Fruit fly (Drosophila melanogaster) whole organism, embryonic: Measurements from ENCODE around the gene CG18557.

Source experiments
- B-H2 ChIP-seq: fragments of 200-800 bp; sonication (Bioruptor generic); optimal IDR thresholded peaks from 2 replicates; lab custom pipeline; 2018; ENCODE audit warnings: missing biosample characterization, mild to moderate bottlenecking, missing genetic modification characterization
- Bgb ChIP-seq: fragments of 200-800 bp; sonication (Bioruptor generic); IDR thresholded peaks from 2 replicates; pipeline ENCODE4 v1.3.6; 2022; ENCODE audit warnings: missing biosample characterization, missing genetic modification characterization; ENCODE audit not compliant: partially characterized antibody
- CG10209 ChIP-seq: fragments of 200-800 bp; sonication (Bioruptor generic); optimal IDR thresholded peaks from 3 replicates; lab custom pipeline; 2017; ENCODE audit warnings: missing biosample characterization, mild to moderate bottlenecking, missing genetic modification characterization, missing genetic modification reagents
- CG10321 ChIP-seq: fragments of 200-800 bp; sonication (Bioruptor generic); IDR thresholded peaks from 2 replicates; pipeline ENCODE4 v1.3.6; 2022; ENCODE audit warnings: missing biosample characterization, missing genetic modification characterization
- CG12071 ChIP-seq: fragments of 200-800 bp; sonication (Bioruptor generic); optimal IDR thresholded peaks from 3 replicates; lab custom pipeline; 2018; ENCODE audit warnings: missing biosample characterization, mild to moderate bottlenecking, missing genetic modification characterization
- CG1233 ChIP-seq: fragments of 200-800 bp; sonication (Bioruptor generic); optimal IDR thresholded peaks from 4 replicates; lab custom pipeline; 2018; ENCODE audit warnings: missing biosample characterization, mild to moderate bottlenecking, missing genetic modification characterization
- CG13123 ChIP-seq: fragments of 200-800 bp; sonication (Bioruptor generic); optimal IDR thresholded peaks from 2 replicates; lab custom pipeline; 2016; ENCODE audit warnings: missing biosample characterization, missing genetic modification characterization
- CG13894 ChIP-seq: fragments of 200-800 bp; sonication (Bioruptor generic); optimal IDR thresholded peaks from 3 replicates; lab custom pipeline; 2018; ENCODE audit warnings: missing biosample characterization, mild to moderate bottlenecking, missing genetic modification characterization, moderate library complexity
- CG14014 ChIP-seq: fragments of 200-800 bp; sonication (Bioruptor generic); IDR thresholded peaks from 2 replicates; pipeline ENCODE4 v1.3.6; 2022; ENCODE audit warnings: missing biosample characterization, missing genetic modification characterization
- CG14667 ChIP-seq: fragments of 200-800 bp; sonication (Bioruptor generic); IDR thresholded peaks from 2 replicates; pipeline ENCODE4 v1.3.6; 2022; ENCODE audit warnings: missing biosample characterization, missing genetic modification characterization
- CG17912 ChIP-seq: fragments of 200-800 bp; sonication (Bioruptor generic); optimal IDR thresholded peaks from 2 replicates; lab custom pipeline; 2018; ENCODE audit warnings: missing biosample characterization, mild to moderate bottlenecking, missing genetic modification characterization
- CG18619 ChIP-seq: fragments of 200-800 bp; sonication (Bioruptor generic); optimal IDR thresholded peaks from 3 replicates; lab custom pipeline; 2017; ENCODE audit warnings: missing biosample characterization, mild to moderate bottlenecking, missing genetic modification characterization
- CG2199 ChIP-seq: fragments of 200-800 bp; sonication (Bioruptor generic); IDR thresholded peaks from 3 replicates; pipeline ENCODE4 v1.3.6; 2022; ENCODE audit warnings: missing biosample characterization, missing genetic modification characterization
- CG30403 ChIP-seq: fragments of 200-800 bp; sonication (Bioruptor generic); optimal IDR thresholded peaks from 3 replicates; lab custom pipeline; 2016; ENCODE audit warnings: missing biosample characterization, missing genetic modification characterization
- CG30431 ChIP-seq: fragments of 200-800 bp; sonication (Bioruptor generic); optimal IDR thresholded peaks from 2 replicates; lab custom pipeline; 2017; ENCODE audit warnings: missing biosample characterization, missing genetic modification characterization
- CG33557 ChIP-seq: fragments of 200-800 bp; sonication (Bioruptor generic); optimal IDR thresholded peaks from 2 replicates; lab custom pipeline; 2019; ENCODE audit warnings: missing biosample characterization, mild to moderate bottlenecking, missing genetic modification characterization, moderate library complexity
- CG34376 ChIP-seq: fragments of 200-800 bp; sonication (Bioruptor generic); optimal IDR thresholded peaks from 2 replicates; lab custom pipeline; 2018; ENCODE audit warnings: missing biosample characterization, mild to moderate bottlenecking, missing genetic modification characterization
- CG7839 ChIP-seq: fragments of 200-800 bp; sonication (Bioruptor generic); optimal IDR thresholded peaks from 3 replicates; lab custom pipeline; 2018; ENCODE audit warnings: missing biosample characterization, mild to moderate bottlenecking, missing genetic modification characterization, moderate library complexity
- CG7963 ChIP-seq: fragments of 200-800 bp; sonication (Bioruptor generic); IDR thresholded peaks from 3 replicates; pipeline ENCODE4 v1.3.6; 2022; ENCODE audit warnings: missing biosample characterization, missing genetic modification characterization; ENCODE audit not compliant: partially characterized antibody
- CG9437 ChIP-seq: fragments of 200-800 bp; sonication (Bioruptor generic); optimal IDR thresholded peaks from 2 replicates; lab custom pipeline; 2018; ENCODE audit warnings: missing biosample characterization, mild to moderate bottlenecking, missing genetic modification characterization
- D ChIP-seq, 2 experiments: fragments of 200-800 bp in 1 of 2; fragments of >200 bp in 1 of 2; sonication (Bioruptor generic) in 1 of 2; optimal IDR thresholded peaks; 2 replicates in 1 of 2; 3 replicates in 1 of 2; lab custom pipeline; 2017; ENCODE audit warnings: mild to moderate bottlenecking in 1 of 2, missing biosample characterization in 1 of 2, missing genetic modification characterization in 1 of 2, missing genetic modification reagents in 1 of 2
- D19A ChIP-seq: fragments of 200-800 bp; optimal IDR thresholded peaks from 3 replicates; lab custom pipeline; 2019; ENCODE audit warnings: missing biosample characterization, mild to moderate bottlenecking, missing genetic modification characterization, moderate library complexity
- Dbx ChIP-seq: fragments of 200-800 bp; sonication (Bioruptor generic); IDR thresholded peaks from 3 replicates; pipeline ENCODE4 v1.3.6; 2022; ENCODE audit warnings: missing biosample characterization, missing genetic modification characterization
- Fer1 ChIP-seq: fragments of 200-800 bp; sonication (Bioruptor generic); optimal IDR thresholded peaks from 2 replicates; lab custom pipeline; 2017; ENCODE audit warnings: missing biosample characterization, mild to moderate bottlenecking, missing genetic modification characterization
- Pdp1 ChIP-seq, 2 experiments: fragments of 200-800 bp; sonication (Bioruptor generic); optimal IDR thresholded peaks; 3 replicates each; lab custom pipeline; 2016; ENCODE audit warnings: missing biosample characterization in 2 of 2, missing genetic modification characterization in 2 of 2, mild to moderate bottlenecking in 1 of 2, moderate library complexity in 1 of 2
- Trl ChIP-seq, 3 experiments: fragments of >200 bp in 2 of 3; fragments of 200-800 bp in 1 of 3; sonication (Bioruptor generic) in 1 of 3; optimal IDR thresholded peaks; 2 replicates in 1 of 3; 3 replicates in 2 of 3; lab custom pipeline; 2016 to 2017; ENCODE audit warnings: missing biosample characterization in 1 of 3, missing genetic modification characterization in 1 of 3
- Vsx1 ChIP-seq: fragments of 200-800 bp; sonication (Bioruptor generic); optimal IDR thresholded peaks from 2 replicates; lab custom pipeline; 2017; ENCODE audit warnings: missing biosample characterization, mild to moderate bottlenecking, missing genetic modification characterization, missing genetic modification reagents
- Xbp1 ChIP-seq: fragments of 200-800 bp; sonication (Bioruptor generic); optimal IDR thresholded peaks from 3 replicates; lab custom pipeline; 2016; ENCODE audit warnings: missing biosample characterization, mild to moderate bottlenecking, missing genetic modification characterization
- bsh ChIP-seq, 2 experiments: fragments of 200-800 bp; sonication (Bioruptor generic); optimal IDR thresholded peaks; 2 replicates each; lab custom pipeline; 2017 to 2018; ENCODE audit warnings: mild to moderate bottlenecking in 2 of 2, missing biosample characterization in 2 of 2, missing genetic modification characterization in 2 of 2, moderate library complexity in 1 of 2
- ci ChIP-seq: fragments of 200-800 bp; sonication (Bioruptor generic); IDR thresholded peaks from 3 replicates; pipeline ENCODE4 v1.3.6; 2022; ENCODE audit warnings: missing biosample characterization, missing genetic modification characterization
- crol ChIP-seq: fragments of 200-800 bp; sonication (Bioruptor generic); IDR thresholded peaks from 2 replicates; pipeline ENCODE4 v1.3.6; 2022; ENCODE audit warnings: missing biosample characterization, missing genetic modification characterization
- da ChIP-seq: fragments of 200-800 bp; sonication (Bioruptor generic); optimal IDR thresholded peaks from 2 replicates; lab custom pipeline; 2016; ENCODE audit warnings: missing biosample characterization, missing genetic modification characterization
- dmrt99B ChIP-seq: fragments of 200-800 bp; sonication (Bioruptor generic); optimal IDR thresholded peaks from 2 replicates; lab custom pipeline; 2018; ENCODE audit warnings: missing biosample characterization, mild to moderate bottlenecking, missing genetic modification characterization, moderate library complexity
- exex ChIP-seq: fragments of 200-800 bp; sonication (Bioruptor generic); optimal IDR thresholded peaks from 4 replicates; lab custom pipeline; 2018; ENCODE audit warnings: missing biosample characterization, mild to moderate bottlenecking, missing genetic modification characterization, moderate library complexity
- gcm ChIP-seq: fragments of 200-800 bp; sonication (Bioruptor generic); optimal IDR thresholded peaks from 2 replicates; lab custom pipeline; 2019; ENCODE audit warnings: missing biosample characterization, mild to moderate bottlenecking, missing genetic modification characterization, moderate library complexity
- gem ChIP-seq: fragments of 200-800 bp; sonication (Bioruptor generic); optimal IDR thresholded peaks from 2 replicates; lab custom pipeline; 2019; ENCODE audit warnings: missing biosample characterization, mild to moderate bottlenecking, missing genetic modification characterization, moderate library complexity
- gro ChIP-seq: fragments of 200-800 bp; sonication (Bioruptor generic); optimal IDR thresholded peaks from 2 replicates; lab custom pipeline; 2016; ENCODE audit warnings: missing biosample characterization, missing genetic modification characterization
- nerfin-2 ChIP-seq: fragments of 200-800 bp; sonication (Bioruptor generic); IDR thresholded peaks from 2 replicates; pipeline ENCODE4 v1.3.6; 2022; ENCODE audit warnings: missing biosample characterization, missing genetic modification characterization; ENCODE audit not compliant: partially characterized antibody
- pan ChIP-seq, 4 experiments: fragments of >200 bp in 3 of 4; fragments of 200-800 bp in 1 of 4; sonication (Bioruptor generic) in 1 of 4; optimal IDR thresholded peaks in 3 of 4; IDR thresholded peaks in 1 of 4; 2 replicates each; pipeline versions ENCODE4 v1.3.6 to Lab custom; 2017 to 2022; ENCODE audit warnings: missing biosample characterization in 2 of 4, missing genetic modification characterization in 2 of 4, mixed read lengths in 1 of 4
- salm ChIP-seq: fragments of 200-800 bp; sonication (Bioruptor generic); optimal IDR thresholded peaks from 2 replicates; lab custom pipeline; 2018; ENCODE audit warnings: missing biosample characterization, mild to moderate bottlenecking, missing genetic modification characterization
- sens ChIP-seq: fragments of 200-800 bp; sonication (Bioruptor generic); peaks from one replicate; lab custom pipeline; 2016; ENCODE audit warnings: missing biosample characterization, missing genetic modification characterization
- sqz ChIP-seq: fragments of 200-800 bp; sonication (Bioruptor generic); optimal IDR thresholded peaks from 3 replicates; lab custom pipeline; 2018; ENCODE audit warnings: missing biosample characterization, mild to moderate bottlenecking, missing genetic modification characterization
- tll ChIP-seq, 2 experiments: fragments of 200-800 bp in 1 of 2; fragments of >200 bp in 1 of 2; sonication (Bioruptor generic) in 1 of 2; optimal IDR thresholded peaks; 2 replicates each; lab custom pipeline; 2017 to 2019; ENCODE audit warnings: missing biosample characterization in 2 of 2, missing genetic modification characterization in 2 of 2, mild to moderate bottlenecking in 1 of 2, moderate library complexity in 1 of 2
- tup ChIP-seq: fragments of 200-800 bp; sonication (Bioruptor generic); optimal IDR thresholded peaks from 2 replicates; lab custom pipeline; 2016; ENCODE audit warnings: missing biosample characterization, mild to moderate bottlenecking, missing genetic modification characterization, moderate library complexity
- wor ChIP-seq: fragments of 200-800 bp; sonication (Bioruptor generic); IDR thresholded peaks from 2 replicates; pipeline ENCODE4 v1.3.6; 2022; ENCODE audit warnings: missing biosample characterization, missing genetic modification characterization

Gene CG18557

DNA sequence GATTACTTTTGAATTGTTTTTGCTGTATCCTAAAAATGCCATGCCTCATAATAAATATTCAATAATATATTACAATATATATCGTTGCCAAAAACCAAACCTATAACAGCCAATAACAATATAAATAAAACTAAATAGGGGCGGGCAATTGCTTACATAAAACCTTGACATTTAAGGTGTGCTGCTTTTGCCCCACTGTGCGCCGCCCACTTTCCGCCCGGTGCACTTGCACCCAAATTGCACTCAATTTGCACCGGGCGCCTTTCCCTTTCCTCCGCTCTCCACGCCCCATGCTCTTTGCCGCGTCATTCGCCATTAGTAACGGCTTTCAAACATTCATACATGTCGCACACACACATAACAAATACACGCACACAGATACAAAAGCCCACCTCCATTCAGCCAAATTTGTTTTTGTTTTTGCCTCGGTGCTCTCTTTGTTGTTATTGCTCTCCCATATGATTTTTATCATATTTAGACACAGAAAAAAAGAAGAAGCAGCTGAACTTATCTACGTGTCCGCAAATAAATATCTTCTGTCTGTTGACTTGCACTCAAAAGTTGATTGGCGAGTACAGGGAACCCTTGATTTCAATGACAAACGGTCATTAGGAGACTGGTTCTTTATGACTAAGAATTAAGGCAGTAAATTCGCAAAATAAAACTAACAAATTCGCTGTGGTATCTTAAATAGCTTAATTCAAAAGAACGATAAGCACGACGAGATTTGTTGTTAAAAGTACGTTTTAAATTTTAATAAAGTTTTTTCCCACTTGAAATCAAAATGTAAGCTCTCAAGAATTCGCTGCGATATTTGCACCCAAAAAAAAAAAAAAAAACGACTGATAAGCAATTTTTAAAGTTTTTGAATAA is 12.6 kb upstream of the CG18557 start (continued):
- TF ChIP-seq CG10209 (peak; percentile 2), tup (GFP tag; lab: Kevin White, UChicago) (no peak), Dbx (GFP tag; lab: Robert Waterston, UW) (0 out of 3 replicates have a peak, but pooled peaks have one; percentile 25), CG34376 (GFP tag; lab: Kevin White, UChicago) (peak; percentile 36), CG30403 (peak; percentile 6), CG33557 (GFP tag; lab: Kevin White, UChicago) (no peak), da (no peak), CG9437 (GFP tag; lab: Kevin White, UChicago) (no peak), CG7963 (GFP tag; lab: Robert Waterston, UW) (no peak), CG30431 (GFP tag; lab: Kevin White, UChicago) (no peak), sens (GFP tag; lab: Kevin White, UChicago) (peak; percentile 70), CG1233 (no peak), CG14014 (GFP tag; lab: Robert Waterston, UW) (peak; percentile 45), salm (no peak), sqz (GFP tag; lab: Kevin White, UChicago) (peak; percentile 41), wor (GFP tag; lab: Robert Waterston, UW) (no peak), CG12071 (GFP tag; lab: Kevin White, UChicago) (peak; percentile 42), gcm (GFP tag; lab: Kevin White, UChicago) (no peak), CG13123 (GFP tag; lab: Kevin White, UChicago) (no peak), tll (GFP tag; optimal IDR thresholded peaks at IDR 0.05; lab: Kevin White, UChicago) (no peak), bsh (GFP tag; optimal IDR thresholded peaks at IDR 0.05; lab: Kevin White, UChicago) (peak; percentile 5 to 57), exex (peak; percentile 70), nerfin-2 (GFP tag; lab: Robert Waterston, UW) (no peak), gem (tag; lab: Kevin White, UChicago) (peak; percentile 42), crol (GFP tag; lab: Robert Waterston, UW) (peak; percentile 75), ci (GFP tag; lab: Robert Waterston, UW) (peak; percentile 20; the same call in 1 of the 3 replicates), CG14667 (GFP tag; lab: Robert Waterston, UW) (no peak), pan (optimal IDR thresholded peaks at IDR 0.05; lab: Kevin White, UChicago) (no peak), pan (GFP tag; optimal IDR thresholded peaks at IDR 0.05 in 1 of 2, IDR thresholded peaks at IDR 0.05 in 1 of 2) (no peak), gro (GFP tag; lab: Kevin White, UChicago) (peak; percentile 29), D (optimal IDR thresholded peaks at IDR 0.05; lab: Kevin White, UChicago) (no peak), D (GFP tag; optimal IDR thresholded peaks at IDR 0.05; lab: Kevin White, UChicago) (no peak), D19A (tag; lab: Kevin White, UChicago) (no peak), CG7839 (tag; lab: Kevin White, UChicago) (peak; percentile 17), dmrt99B (tag; lab: Kevin White, UChicago) (peak; percentile 45), CG18619 (GFP tag; lab: Kevin White, UChicago) (no peak), CG10321 (GFP tag; lab: Robert Waterston, UW) (0 out of 2 replicates have a peak, but pooled peaks have one; percentile 16), B-H2 (peak; percentile 46), CG2199 (0 out of 3 replicates have a peak, but pooled peaks have one; percentile 20), Bgb (GFP tag; lab: Robert Waterston, UW) (peak; percentile 47; the same call in 1 of the 2 replicates), Vsx1 (GFP tag; lab: Kevin White, UChicago) (no peak), CG17912 (GFP tag; lab: Kevin White, UChicago) (peak; percentile 0), Pdp1 (GFP tag; optimal IDR thresholded peaks at IDR 0.05; lab: Kevin White, UChicago) (no peak), Xbp1 (GFP tag; lab: Kevin White, UChicago) (peak; percentile 2), CG13894 (tag; lab: Kevin White, UChicago) (peak; percentile 43), Fer1 (GFP tag; lab: Kevin White, UChicago) (peak; percentile 24), Trl (optimal IDR thresholded peaks at IDR 0.05; lab: Kevin White, UChicago) (peak; percentile 26 to 43), Trl (GFP tag; optimal IDR thresholded peaks at IDR 0.05; lab: Kevin White, UChicago) (peak; percentile 2)
